Fruit fly (Drosophila melanogaster) whole organism, embryonic: Measurements from ENCODE around the gene CG15337.

Experiments
- ATbp ChIP-seq: fragments of 200-800 bp; sonication (Bioruptor generic); optimal IDR thresholded peaks from 2 replicates; lab custom pipeline; 2017; ENCODE audit warnings: missing biosample characterization, mild to moderate bottlenecking, missing genetic modification characterization, missing genetic modification reagents
- CG17829 ChIP-seq: fragments of 200-800 bp; optimal IDR thresholded peaks from 2 replicates; lab custom pipeline; 2019; ENCODE audit warnings: missing biosample characterization, mild to moderate bottlenecking, missing genetic modification characterization, moderate library complexity
- Meics ChIP-seq: fragments of 200-800 bp; sonication (Bioruptor generic); optimal IDR thresholded peaks from 2 replicates; lab custom pipeline; 2017; ENCODE audit warnings: missing biosample characterization, mild to moderate bottlenecking, missing genetic modification characterization
- croc ChIP-seq: fragments of 200-800 bp; sonication (Bioruptor generic); conservative IDR thresholded peaks from 3 replicates; pipeline ENCODE4 v1.3.6; 2022; ENCODE audit warnings: missing biosample characterization, missing genetic modification characterization
- pum ChIP-seq: fragments of 200-800 bp; sonication (Bioruptor generic); optimal IDR thresholded peaks from 2 replicates; lab custom pipeline; 2016; ENCODE audit warnings: missing biosample characterization, missing genetic modification characterization

- no peak for TF ChIP-seq pum (GFP tag; lab: Kevin White, UChicago)
- TF ChIP-seq Meics (GFP tag; lab: Kevin White, UChicago), result no peak
- TF ChIP-seq croc (GFP tag; lab: Robert Waterston, UW), result no peak
- no peak for TF ChIP-seq CG17829
- TF ChIP-seq ATbp (GFP tag; lab: Kevin White, UChicago), result no peak
These were observed 22.6 kb upstream of the CG15337 start for dm6 chrX:8137285-8137684.
